Fruit fly (Drosophila melanogaster): Measurements from ENCODE around the gene CG6023.

Gene CG6023

DNA sequence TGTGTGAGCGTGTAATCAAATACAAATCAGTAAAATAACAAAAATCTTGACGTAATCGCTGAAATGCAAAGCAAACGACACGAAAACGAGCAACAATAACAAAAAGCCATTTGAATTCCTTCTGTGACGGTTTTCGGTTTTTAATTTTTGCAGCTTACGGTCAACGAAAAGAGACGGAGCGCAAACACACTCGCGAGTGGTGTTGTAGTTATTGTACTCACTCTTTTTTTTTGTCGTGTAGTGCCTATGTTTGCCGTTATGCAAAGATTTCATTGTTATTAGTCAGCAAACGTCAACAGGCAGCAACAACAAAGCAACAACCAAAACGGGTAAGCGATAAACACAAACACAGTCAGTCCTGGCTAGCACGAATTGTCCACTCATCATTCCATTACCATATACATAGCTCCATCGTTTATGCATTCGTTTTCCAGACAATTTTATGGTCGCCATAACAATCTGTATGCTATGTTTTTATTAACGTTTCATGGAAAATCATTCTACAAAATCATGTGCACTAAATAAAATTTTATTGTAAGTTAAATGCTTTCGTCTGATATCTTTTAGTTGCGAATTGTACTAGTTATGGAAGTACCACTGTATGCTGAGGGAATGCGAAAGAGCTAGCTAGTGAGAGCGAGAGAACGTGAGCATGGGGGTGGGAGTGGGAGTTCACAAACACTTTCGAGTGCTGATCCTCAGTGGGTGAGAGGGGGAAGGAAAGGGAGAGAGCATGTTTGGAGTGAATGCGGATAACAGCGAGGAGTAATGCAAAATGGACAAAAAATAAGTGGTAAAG, 46.1 kb upstream of the CG6023 start (continued):
- TF ChIP-seq OdsH (GFP tag; optimal IDR thresholded peaks at IDR 0.05) = peak; percentile 53
- TF ChIP-seq CG11902 (GFP tag; optimal IDR thresholded peaks at IDR 0.05) = peak; percentile 33
- TF ChIP-seq topi (GFP tag; optimal IDR thresholded peaks at IDR 0.05) = peak; percentile 78
- peak; percentile 34 for TF ChIP-seq dac (GFP tag; optimal IDR thresholded peaks at IDR 0.05)
- peak; percentile 67 for TF ChIP-seq esn (GFP tag; optimal IDR thresholded peaks at IDR 0.05)
- peak; percentile 65 for TF ChIP-seq Gug (GFP tag; IDR thresholded peaks at IDR 0.05)
- TF ChIP-seq fkh (GFP tag; optimal IDR thresholded peaks at IDR 0.05) = peak; percentile 67
- peak; percentile 83 for TF ChIP-seq CG8119 (GFP tag; IDR thresholded peaks at IDR 0.05)
- peak; percentile 19 for TF ChIP-seq CG6854 (GFP tag; optimal IDR thresholded peaks at IDR 0.05)
- TF ChIP-seq Eip93F (GFP tag; optimal IDR thresholded peaks at IDR 0.05) = no peak
- TF ChIP-seq salr (GFP tag; optimal IDR thresholded peaks at IDR 0.05) = peak in 1 of 2 experiments; percentile 51
- peak; percentile 73 for TF ChIP-seq CG32006 (GFP tag; optimal IDR thresholded peaks at IDR 0.05)
- peak; percentile 90 for TF ChIP-seq CG15336 (GFP tag; IDR thresholded peaks at IDR 0.05)
- TF ChIP-seq CG31627 (GFP tag; optimal IDR thresholded peaks at IDR 0.05) = peak; percentile 75
- TF ChIP-seq CG6792 (GFP tag; optimal IDR thresholded peaks at IDR 0.05) = peak; percentile 44
- TF ChIP-seq eg (GFP tag; IDR thresholded peaks at IDR 0.05) = peak; percentile 77
- TF ChIP-seq CG4318 (GFP tag; optimal IDR thresholded peaks at IDR 0.05) = peak; percentile 51
- TF ChIP-seq ss (GFP tag; optimal IDR thresholded peaks at IDR 0.05) = peak; percentile 46 to 73

- TF ChIP-seq CG10669 (GFP tag; optimal IDR thresholded peaks at IDR 0.05) (peak; percentile 7), svp (GFP tag) (peak; percentile 90), CG6163 (GFP tag; IDR thresholded peaks at IDR 0.05) (peak; percentile 27; the same call in 1 of the 3 replicates), CG1621 (tag; optimal IDR thresholded peaks at IDR 0.05) (peak; percentile 68), Ets96B (tag; optimal IDR thresholded peaks at IDR 0.05) (peak; percentile 1), ss (GFP tag; optimal IDR thresholded peaks at IDR 0.05) (peak; percentile 55 to 68), CG32006 (GFP tag; optimal IDR thresholded peaks at IDR 0.05) (no peak), Hr39 (GFP tag; optimal IDR thresholded peaks at IDR 0.05) (peak; percentile 7), CG11762 (GFP tag; optimal IDR thresholded peaks at IDR 0.05; ENCODE audit: insufficient read depth) (no peak), Lpt (GFP tag; optimal IDR thresholded peaks at IDR 0.05) (peak; percentile 51), CG31627 (GFP tag; optimal IDR thresholded peaks at IDR 0.05) (peak; percentile 5), Eip75B (GFP tag; optimal IDR thresholded peaks at IDR 0.05) (peak; percentile 40), CG6276 (GFP tag; optimal IDR thresholded peaks at IDR 0.05) (no peak), CG6808 (GFP tag; optimal IDR thresholded peaks at IDR 0.05) (peak; percentile 15), CG10631 (GFP tag; optimal IDR thresholded peaks at IDR 0.05) (no peak), cyc (GFP tag; optimal IDR thresholded peaks at IDR 0.05) (no peak), achi (GFP tag; optimal IDR thresholded peaks at IDR 0.05) (peak; percentile 21), CG3032 (tag; optimal IDR thresholded peaks at IDR 0.05) (peak; percentile 22), esn (GFP tag; optimal IDR thresholded peaks at IDR 0.05) (no peak), Sox102F (GFP tag; optimal IDR thresholded peaks at IDR 0.05) (no peak), fd85E (GFP tag; optimal IDR thresholded peaks at IDR 0.05) (no peak), Ets21C (GFP tag; optimal IDR thresholded peaks at IDR 0.05) (no peak), CG16779 (tag; optimal IDR thresholded peaks at IDR 0.05) (peak; percentile 46), CG6854 (GFP tag; optimal IDR thresholded peaks at IDR 0.05) (peak; percentile 35), Gug (GFP tag; IDR thresholded peaks at IDR 0.05) (no peak), pdm3 (GFP tag; optimal IDR thresholded peaks at IDR 0.05) (no peak), Sox14 (GFP tag; optimal IDR thresholded peaks at IDR 0.05) (peak; percentile 52), Eip78C (GFP tag) (peak; percentile 80), eg (GFP tag; IDR thresholded peaks at IDR 0.05) (peak; percentile 50; the same call in 2 of the 3 replicates), vri (GFP tag; optimal IDR thresholded peaks at IDR 0.05) (peak; percentile 97), CG34406 (GFP tag; optimal IDR thresholded peaks at IDR 0.05) (no peak), dsx (GFP tag; optimal IDR thresholded peaks at IDR 0.05; ENCODE audit: poor library complexity, severe bottlenecking) (peak; percentile 41), acj6 (GFP tag; optimal IDR thresholded peaks at IDR 0.05) (peak; percentile 17), CG11902 (GFP tag; optimal IDR thresholded peaks at IDR 0.05) (no peak), spab (GFP tag; optimal IDR thresholded peaks at IDR 0.05) (peak; percentile 22), fkh (GFP tag; optimal IDR thresholded peaks at IDR 0.05) (peak; percentile 85)
Observed at dm6 chrX:18366033-18366850, 45.2 kb upstream of the CG6023 start, which contains the start of gene CrebB. CrebB (plus strand) TSS chrX:18366357.

Measured in whole organism, prepupa.